Fruit fly (Drosophila melanogaster) whole organism, embryonic: Measurements from ENCODE around the gene Cog3.

Experiments used
- Aef1 ChIP-seq: fragments of 200-800 bp; sonication (Bioruptor generic); IDR thresholded peaks from 3 replicates; pipeline ENCODE4 v1.3.6; 2022; ENCODE audit warnings: missing biosample characterization, missing genetic modification characterization
- Antp ChIP-seq: fragments of 200-800 bp; sonication (Bioruptor generic); optimal IDR thresholded peaks from 3 replicates; lab custom pipeline; 2016; ENCODE audit warnings: missing biosample characterization, missing genetic modification characterization
- Bteb2 ChIP-seq: fragments of 200-800 bp; sonication (Bioruptor generic); optimal IDR thresholded peaks from 2 replicates; lab custom pipeline; 2016; ENCODE audit warnings: missing biosample characterization, missing genetic modification characterization
- CG14441 ChIP-seq: fragments of 200-800 bp; sonication (Bioruptor generic); IDR thresholded peaks from 2 replicates; pipeline ENCODE4 v1.3.6; 2022; ENCODE audit warnings: missing biosample characterization, missing genetic modification characterization
- CG15011 ChIP-seq: fragments of 200-800 bp; sonication (Bioruptor generic); optimal IDR thresholded peaks from 3 replicates; lab custom pipeline; 2018; ENCODE audit warnings: missing biosample characterization, mild to moderate bottlenecking, missing genetic modification characterization
- CG16779 ChIP-seq: fragments of 200-800 bp; sonication (Bioruptor generic); IDR thresholded peaks from 2 replicates; pipeline ENCODE4 v1.3.6; 2022; ENCODE audit warnings: missing biosample characterization, missing genetic modification characterization
- CG17361 ChIP-seq: fragments of 200-800 bp; sonication (Bioruptor generic); IDR thresholded peaks from 3 replicates; pipeline ENCODE4 v1.3.6; 2022; ENCODE audit warnings: missing biosample characterization, missing genetic modification characterization
- CG18599 ChIP-seq: fragments of 200-800 bp; sonication (Bioruptor generic); optimal IDR thresholded peaks from 3 replicates; lab custom pipeline; 2017; ENCODE audit warnings: missing biosample characterization, missing genetic modification characterization, mild to moderate bottlenecking, moderate library complexity, missing genetic modification reagents
- CG2129 ChIP-seq: fragments of 200-800 bp; sonication (Bioruptor generic); IDR thresholded peaks from 2 replicates; pipeline ENCODE4 v1.3.6; 2022; ENCODE audit warnings: missing biosample characterization, missing genetic modification characterization; ENCODE audit not compliant: partially characterized antibody
- CG33213 ChIP-seq: fragments of 200-800 bp; sonication (Bioruptor generic); optimal IDR thresholded peaks from 3 replicates; lab custom pipeline; 2016; ENCODE audit warnings: missing biosample characterization, missing genetic modification characterization
- CG4424 ChIP-seq: fragments of 200-800 bp; sonication (Bioruptor generic); optimal IDR thresholded peaks from 3 replicates; lab custom pipeline; 2016; ENCODE audit warnings: missing biosample characterization, missing genetic modification characterization
- CG6254 ChIP-seq: fragments of 200-800 bp; sonication (Bioruptor generic); optimal IDR thresholded peaks from 3 replicates; lab custom pipeline; 2017; ENCODE audit warnings: mild to moderate bottlenecking, missing biosample characterization, missing genetic modification reagents, missing genetic modification characterization
- CG7963 ChIP-seq: fragments of 200-800 bp; sonication (Bioruptor generic); IDR thresholded peaks from 3 replicates; pipeline ENCODE4 v1.3.6; 2022; ENCODE audit warnings: missing biosample characterization, missing genetic modification characterization; ENCODE audit not compliant: partially characterized antibody
- CG8765 ChIP-seq: fragments of 200-800 bp; sonication (Bioruptor generic); IDR thresholded peaks from 2 replicates; pipeline ENCODE4 v1.3.6; 2022; ENCODE audit warnings: missing biosample characterization, missing genetic modification characterization
- CG9437 ChIP-seq: fragments of 200-800 bp; sonication (Bioruptor generic); optimal IDR thresholded peaks from 2 replicates; lab custom pipeline; 2018; ENCODE audit warnings: missing biosample characterization, mild to moderate bottlenecking, missing genetic modification characterization
- CG9609 ChIP-seq: fragments of 200-800 bp; sonication (Bioruptor generic); optimal IDR thresholded peaks from 3 replicates; lab custom pipeline; 2016; ENCODE audit warnings: missing biosample characterization, missing genetic modification characterization
- CoRest ChIP-seq: fragments of 200-800 bp; sonication (Bioruptor generic); optimal IDR thresholded peaks from 3 replicates; lab custom pipeline; 2018; ENCODE audit warnings: missing biosample characterization, mild to moderate bottlenecking, missing genetic modification characterization, moderate library complexity
- HmgZ ChIP-seq: fragments of 200-800 bp; sonication (Bioruptor generic); optimal IDR thresholded peaks from 2 replicates; lab custom pipeline; 2018; ENCODE audit warnings: missing biosample characterization, mild to moderate bottlenecking, missing genetic modification characterization
- Kr ChIP-seq: fragments of 200-800 bp; sonication (Bioruptor generic); optimal IDR thresholded peaks from 2 replicates; lab custom pipeline; 2017; ENCODE audit warnings: missing biosample characterization, mild to moderate bottlenecking, missing genetic modification characterization
- MBD-R2 ChIP-seq: fragments of 200-800 bp; sonication (Bioruptor generic); IDR thresholded peaks from 2 replicates; pipeline ENCODE4 v1.3.6; 2022; ENCODE audit warnings: missing biosample characterization, missing genetic modification characterization
- Meics ChIP-seq: fragments of 200-800 bp; sonication (Bioruptor generic); optimal IDR thresholded peaks from 2 replicates; lab custom pipeline; 2017; ENCODE audit warnings: missing biosample characterization, mild to moderate bottlenecking, missing genetic modification characterization
- Nf-YC ChIP-seq: fragments of 200-800 bp; optimal IDR thresholded peaks from 3 replicates; lab custom pipeline; 2019; ENCODE audit warnings: missing biosample characterization, mild to moderate bottlenecking, missing genetic modification characterization, moderate library complexity
- Scr ChIP-seq: fragments of 200-800 bp; sonication (Bioruptor generic); IDR thresholded peaks from 2 replicates; pipeline ENCODE4 v1.3.6; 2022; ENCODE audit warnings: missing biosample characterization, missing genetic modification characterization; ENCODE audit not compliant: partially characterized antibody
- Trl ChIP-seq, 3 experiments: fragments of >200 bp in 2 of 3; fragments of 200-800 bp in 1 of 3; sonication (Bioruptor generic) in 1 of 3; optimal IDR thresholded peaks; 2 replicates in 1 of 3; 3 replicates in 2 of 3; lab custom pipeline; 2016 to 2017; ENCODE audit warnings: missing biosample characterization in 1 of 3, missing genetic modification characterization in 1 of 3
- Vsx1 ChIP-seq: fragments of 200-800 bp; sonication (Bioruptor generic); optimal IDR thresholded peaks from 2 replicates; lab custom pipeline; 2017; ENCODE audit warnings: missing biosample characterization, mild to moderate bottlenecking, missing genetic modification characterization, missing genetic modification reagents
- YL-1 ChIP-seq: fragments of 200-800 bp; sonication (Bioruptor generic); optimal IDR thresholded peaks from 3 replicates; lab custom pipeline; 2017; ENCODE audit warnings: missing biosample characterization, mild to moderate bottlenecking, missing genetic modification characterization
- amos ChIP-seq: fragments of 200-800 bp; sonication (Bioruptor generic); IDR thresholded peaks from 2 replicates; pipeline ENCODE4 v1.3.6; 2022; ENCODE audit warnings: missing biosample characterization, missing genetic modification characterization; ENCODE audit not compliant: partially characterized antibody
- bab2 ChIP-seq: fragments of 200-800 bp; sonication (Bioruptor generic); optimal IDR thresholded peaks from 2 replicates; lab custom pipeline; 2016; ENCODE audit warnings: missing biosample characterization, missing genetic modification characterization
- chm ChIP-seq: fragments of 200-800 bp; sonication (Bioruptor generic); IDR thresholded peaks from 2 replicates; pipeline ENCODE4 v1.3.6; 2022; ENCODE audit warnings: missing biosample characterization, missing genetic modification characterization
- chn ChIP-seq: fragments of 200-800 bp; sonication (Bioruptor generic); optimal IDR thresholded peaks from 2 replicates; lab custom pipeline; 2016; ENCODE audit warnings: missing biosample characterization, missing genetic modification characterization
- crc ChIP-seq: fragments of 200-800 bp; sonication (Bioruptor generic); optimal IDR thresholded peaks from 2 replicates; lab custom pipeline; 2016; ENCODE audit warnings: missing biosample characterization, missing genetic modification characterization
- cwo ChIP-seq: fragments of 200-800 bp; sonication (Bioruptor generic); optimal IDR thresholded peaks from 3 replicates; lab custom pipeline; 2017; ENCODE audit warnings: missing biosample characterization, missing genetic modification characterization, mild to moderate bottlenecking, moderate library complexity, missing genetic modification reagents
- danr ChIP-seq: fragments of 200-800 bp; sonication (Bioruptor generic); IDR thresholded peaks from 2 replicates; pipeline ENCODE4 v1.3.6; 2022; ENCODE audit warnings: missing biosample characterization, missing genetic modification characterization
- emc ChIP-seq: fragments of 200-800 bp; sonication (Bioruptor generic); optimal IDR thresholded peaks from 2 replicates; lab custom pipeline; 2016; ENCODE audit warnings: missing biosample characterization, missing genetic modification characterization
- ewg ChIP-seq: fragments of 200-800 bp; sonication (Bioruptor generic); optimal IDR thresholded peaks from 3 replicates; lab custom pipeline; 2017; ENCODE audit warnings: mild to moderate bottlenecking, missing biosample characterization, missing genetic modification reagents, missing genetic modification characterization
- fd96Cb ChIP-seq: fragments of 200-800 bp; sonication (Bioruptor generic); optimal IDR thresholded peaks from 2 replicates; lab custom pipeline; 2018; ENCODE audit warnings: missing biosample characterization, mild to moderate bottlenecking, missing genetic modification characterization, moderate library complexity
- inv ChIP-seq: fragments of 200-800 bp; sonication (Bioruptor generic); IDR thresholded peaks from 2 replicates; pipeline ENCODE4 v1.3.6; 2022; ENCODE audit warnings: missing biosample characterization, missing genetic modification characterization; ENCODE audit not compliant: partially characterized antibody
- ken ChIP-seq: fragments of 200-800 bp; sonication (Bioruptor generic); IDR thresholded peaks from 3 replicates; pipeline ENCODE4 v1.3.6; 2022; ENCODE audit warnings: missing biosample characterization, missing genetic modification characterization
- mirr ChIP-seq: fragments of 200-800 bp; sonication (Bioruptor generic); optimal IDR thresholded peaks from 3 replicates; lab custom pipeline; 2018; ENCODE audit warnings: missing biosample characterization, mild to moderate bottlenecking, missing genetic modification characterization
- pan ChIP-seq, 4 experiments: fragments of >200 bp in 3 of 4; fragments of 200-800 bp in 1 of 4; sonication (Bioruptor generic) in 1 of 4; optimal IDR thresholded peaks in 3 of 4; IDR thresholded peaks in 1 of 4; 2 replicates each; pipeline versions ENCODE4 v1.3.6 to Lab custom; 2017 to 2022; ENCODE audit warnings: missing biosample characterization in 2 of 4, missing genetic modification characterization in 2 of 4, mixed read lengths in 1 of 4
- pb ChIP-seq: fragments of 200-800 bp; sonication (Bioruptor generic); optimal IDR thresholded peaks from 3 replicates; lab custom pipeline; 2016; ENCODE audit warnings: missing biosample characterization, missing genetic modification characterization
- pnt ChIP-seq: fragments of 200-800 bp; sonication (Bioruptor generic); optimal IDR thresholded peaks from 3 replicates; lab custom pipeline; 2016; ENCODE audit warnings: missing biosample characterization, missing genetic modification characterization
- sisA ChIP-seq: fragments of 200-800 bp; sonication (Bioruptor generic); IDR thresholded peaks from 2 replicates; pipeline ENCODE4 v1.3.6; 2022; ENCODE audit warnings: missing biosample characterization, missing genetic modification characterization
- tup ChIP-seq: fragments of 200-800 bp; sonication (Bioruptor generic); optimal IDR thresholded peaks from 2 replicates; lab custom pipeline; 2016; ENCODE audit warnings: missing biosample characterization, mild to moderate bottlenecking, missing genetic modification characterization, moderate library complexity
- wek ChIP-seq: fragments of 200-800 bp; sonication (Bioruptor generic); optimal IDR thresholded peaks from 3 replicates; lab custom pipeline; 2018; ENCODE audit warnings: missing biosample characterization, mild to moderate bottlenecking, missing genetic modification characterization, moderate library complexity
- z ChIP-seq: fragments of 200-800 bp; sonication (Bioruptor generic); IDR thresholded peaks from 3 replicates; pipeline ENCODE4 v1.3.6; 2022; ENCODE audit warnings: missing biosample characterization, missing genetic modification characterization
- zen2 ChIP-seq: fragments of 200-800 bp; sonication (Bioruptor generic); IDR thresholded peaks from 3 replicates; pipeline ENCODE4 v1.3.6; 2022; ENCODE audit warnings: missing biosample characterization, missing genetic modification characterization; ENCODE audit not compliant: partially characterized antibody
- zfh2 ChIP-seq: fragments of 200-800 bp; sonication (Bioruptor generic); optimal IDR thresholded peaks from 2 replicates; lab custom pipeline; 2016; ENCODE audit warnings: missing biosample characterization, missing genetic modification characterization

Cog3 gene

DNA sequence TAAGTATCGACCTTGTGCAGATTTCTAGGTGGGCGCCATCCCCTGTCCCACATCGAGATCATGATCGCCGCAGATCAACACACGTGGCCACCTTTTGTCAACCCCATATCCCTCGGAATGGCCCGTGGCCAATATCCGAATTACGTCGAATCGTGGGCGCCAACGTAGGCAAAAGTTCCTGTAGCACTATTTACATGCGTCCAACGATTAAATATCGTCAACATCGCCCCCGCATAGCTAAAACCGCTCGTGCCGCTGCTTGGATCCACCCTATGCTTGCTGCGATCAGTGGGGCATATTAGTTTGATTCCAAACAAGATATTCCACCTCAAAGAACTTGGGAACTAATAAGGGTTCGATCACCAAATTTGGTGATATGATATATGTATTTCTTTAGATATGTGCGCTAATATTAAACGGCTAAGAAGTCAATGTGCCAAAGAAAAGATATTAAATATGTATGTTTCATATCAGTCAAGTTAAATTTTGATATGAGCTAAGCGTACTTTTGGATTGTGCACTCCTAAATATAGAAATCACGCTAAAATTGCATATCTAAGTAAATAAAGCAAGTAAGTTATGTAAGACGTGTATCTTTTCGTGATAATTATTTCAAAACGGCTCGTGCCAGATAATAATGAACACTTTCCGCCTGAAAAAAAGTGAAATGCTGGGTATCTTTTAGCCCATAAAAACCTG, 20.3 kb upstream of the Cog3 start (continued):
- TF ChIP-seq pan (optimal IDR thresholded peaks at IDR 0.05; lab: Kevin White, UChicago) (peak in 1 of 2 experiments; percentile 11), pan (GFP tag; optimal IDR thresholded peaks at IDR 0.05 in 1 of 2, IDR thresholded peaks at IDR 0.05 in 1 of 2) (no peak), Scr (GFP tag; lab: Robert Waterston, UW) (0 out of 2 replicates have a peak, but pooled peaks have one; percentile 19), CG15011 (GFP tag; lab: Kevin White, UChicago) (peak; percentile 11), Aef1 (GFP tag; lab: Robert Waterston, UW) (peak; percentile 40; the same call in 1 of the 3 replicates), Trl (optimal IDR thresholded peaks at IDR 0.05; lab: Kevin White, UChicago) (no peak), Trl (GFP tag; optimal IDR thresholded peaks at IDR 0.05; lab: Kevin White, UChicago) (no peak), CG2129 (GFP tag; lab: Robert Waterston, UW) (no peak), CG9609 (GFP tag; lab: Kevin White, UChicago) (peak; percentile 44), bab2 (no peak), emc (GFP tag; lab: Kevin White, UChicago) (no peak), YL-1 (GFP tag; lab: Kevin White, UChicago) (no peak), cwo (GFP tag; lab: Kevin White, UChicago) (peak; percentile 76), Nf-YC (tag; lab: Kevin White, UChicago) (no peak), CG9437 (peak; percentile 48), fd96Cb (tag; lab: Kevin White, UChicago) (peak; percentile 19), ken (GFP tag; lab: Robert Waterston, UW) (peak; percentile 6; the same call in 1 of the 3 replicates), mirr (GFP tag; lab: Kevin White, UChicago) (no peak), CoRest (tag; lab: Kevin White, UChicago) (peak; percentile 65), chm (GFP tag; lab: Robert Waterston, UW) (no peak), Bteb2 (GFP tag; lab: Kevin White, UChicago) (peak; percentile 50), Antp (GFP tag; lab: Kevin White, UChicago) (no peak), CG14441 (no peak), MBD-R2 (GFP tag; lab: Robert Waterston, UW) (no peak), CG6254 (GFP tag; lab: Kevin White, UChicago) (no peak), crc (GFP tag; lab: Kevin White, UChicago) (no peak), tup (GFP tag; lab: Kevin White, UChicago) (no peak), CG8765 (no peak), sisA (peak; percentile 21; the same call in 1 of the 2 replicates), inv (GFP tag; lab: Robert Waterston, UW) (no peak), Vsx1 (GFP tag; lab: Kevin White, UChicago) (no peak), ewg (no peak), CG18599 (GFP tag; lab: Kevin White, UChicago) (peak; percentile 15), Meics (GFP tag; lab: Kevin White, UChicago) (peak; percentile 51), zen2 (GFP tag; lab: Robert Waterston, UW) (no peak), chn (GFP tag; lab: Kevin White, UChicago) (peak; percentile 36), wek (GFP tag; lab: Kevin White, UChicago) (no peak), pb (GFP tag; lab: Kevin White, UChicago) (peak; percentile 14), CG7963 (no peak), amos (GFP tag; lab: Robert Waterston, UW) (no peak), pnt (peak; percentile 5), zfh2 (GFP tag; lab: Kevin White, UChicago) (peak; percentile 42), CG17361 (GFP tag; lab: Robert Waterston, UW) (peak; percentile 47; the same call in 1 of the 3 replicates), z (no peak), danr (no peak), CG16779 (GFP tag; lab: Robert Waterston, UW) (no peak), HmgZ (tag; lab: Kevin White, UChicago) (no peak), CG4424 (GFP tag; lab: Kevin White, UChicago) (peak; percentile 33), CG33213 (GFP tag; lab: Kevin White, UChicago) (no peak), Kr (no peak)
